Fruit fly (Drosophila melanogaster): ENCODE measurements around the gene Glt.

dm6 chr2L:8690382-8690781 lies 17.9 kb downstream of the Glt start:
- TF ChIP-seq Myc (optimal IDR thresholded peaks at IDR 0.05) (no peak), Hr83 (GFP tag; optimal IDR thresholded peaks at IDR 0.05; ENCODE audit: poor library complexity, severe bottlenecking) (no peak), usp (GFP tag; optimal IDR thresholded peaks at IDR 0.05) (no peak), psq (GFP tag; optimal IDR thresholded peaks at IDR 0.05) (no peak), lola (GFP tag; optimal IDR thresholded peaks at IDR 0.05) (no peak), dmrt93B (GFP tag; optimal IDR thresholded peaks at IDR 0.05) (no peak), foxo (GFP tag; optimal IDR thresholded peaks at IDR 0.05) (no peak)

Measured in whole organism, wandering third instar larva.